Worm (Caenorhabditis elegans): ENCODE measurements around the gene tag-278.

DNA sequence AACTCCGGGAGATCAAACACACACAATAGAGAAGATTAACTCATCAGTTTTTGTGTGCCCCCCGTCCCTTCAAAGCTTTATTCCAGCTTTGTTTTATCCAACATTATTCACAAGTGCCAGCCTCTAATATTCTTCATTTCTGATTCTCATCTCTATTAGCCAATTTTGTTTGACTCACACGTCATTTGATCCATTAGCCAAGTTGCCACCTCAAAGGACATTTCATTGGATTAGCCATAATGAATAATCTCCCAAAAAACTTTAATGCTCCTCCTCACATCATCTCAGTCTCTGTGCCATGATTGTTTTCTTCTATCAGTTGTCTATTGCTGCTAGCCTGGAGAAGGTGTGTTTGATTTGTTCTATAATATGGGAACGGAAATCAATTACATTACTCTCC, 36.4 kb upstream of the tag-278 start:
- no peak for TF ChIP-seq chd-7 (tag; optimal IDR thresholded peaks at IDR 0.05)
- no peak for TF ChIP-seq ztf-26 (tag; optimal IDR thresholded peaks at IDR 0.05)
- TF ChIP-seq ama-1 (optimal IDR thresholded peaks at IDR 0.05): no peak
- no peak for TF ChIP-seq ama-1 (GFP tag; optimal IDR thresholded peaks at IDR 0.05)
- no peak for TF ChIP-seq efl-1 (GFP tag; optimal IDR thresholded peaks at IDR 0.05)

Data from whole organism, young adult.